Fruit fly (Drosophila melanogaster) whole organism, embryonic: ENCODE results near the gene CG31816.

Experiments
- B-H1 ChIP-seq: fragments of 200-800 bp; sonication (Bioruptor generic); IDR thresholded peaks from 3 replicates; pipeline ENCODE4 v1.3.6; 2022; ENCODE audit warnings: missing biosample characterization, missing genetic modification characterization
- BtbVII ChIP-seq: fragments of 200-800 bp; sonication (Bioruptor generic); optimal IDR thresholded peaks from 3 replicates; lab custom pipeline; 2017; ENCODE audit warnings: missing biosample characterization, mild to moderate bottlenecking, missing genetic modification characterization
- CG10209 ChIP-seq: fragments of 200-800 bp; sonication (Bioruptor generic); optimal IDR thresholded peaks from 3 replicates; lab custom pipeline; 2017; ENCODE audit warnings: missing biosample characterization, mild to moderate bottlenecking, missing genetic modification characterization, missing genetic modification reagents
- CG10366 ChIP-seq: fragments of 200-800 bp; sonication (Bioruptor generic); IDR thresholded peaks from 2 replicates; pipeline ENCODE4 v1.3.6; 2022; ENCODE audit warnings: missing biosample characterization, missing genetic modification characterization
- CG10654 ChIP-seq: fragments of 200-800 bp; sonication (Bioruptor generic); optimal IDR thresholded peaks from 2 replicates; lab custom pipeline; 2016; ENCODE audit warnings: missing biosample characterization, missing genetic modification characterization
- CG11093 ChIP-seq: fragments of 200-800 bp; sonication (Bioruptor generic); IDR thresholded peaks from 3 replicates; pipeline ENCODE4 v1.3.6; 2022; ENCODE audit warnings: missing biosample characterization, missing genetic modification characterization
- CG11456 ChIP-seq: fragments of 200-800 bp; sonication (Bioruptor generic); IDR thresholded peaks from 3 replicates; pipeline ENCODE4 v1.3.6; 2022; ENCODE audit warnings: missing biosample characterization, missing genetic modification characterization
- CG12299 ChIP-seq: fragments of 200-800 bp; sonication (Bioruptor generic); optimal IDR thresholded peaks from 2 replicates; lab custom pipeline; 2018; ENCODE audit warnings: missing biosample characterization, mild to moderate bottlenecking, missing genetic modification characterization
- CG12391 ChIP-seq: fragments of 200-800 bp; sonication (Bioruptor generic); optimal IDR thresholded peaks from 3 replicates; lab custom pipeline; 2018; ENCODE audit warnings: missing biosample characterization, mild to moderate bottlenecking, missing genetic modification characterization, moderate library complexity
- CG13296 ChIP-seq: fragments of 200-800 bp; sonication (Bioruptor generic); optimal IDR thresholded peaks from 3 replicates; lab custom pipeline; 2018; ENCODE audit warnings: missing biosample characterization, mild to moderate bottlenecking, missing genetic modification characterization
- CG14050 ChIP-seq: fragments of 200-800 bp; sonication (Bioruptor generic); IDR thresholded peaks from 3 replicates; pipeline ENCODE4 v1.3.6; 2022; ENCODE audit warnings: missing biosample characterization, missing genetic modification characterization
- CG14667 ChIP-seq: fragments of 200-800 bp; sonication (Bioruptor generic); IDR thresholded peaks from 2 replicates; pipeline ENCODE4 v1.3.6; 2022; ENCODE audit warnings: missing biosample characterization, missing genetic modification characterization
- CG14860 ChIP-seq: fragments of 200-800 bp; sonication (Bioruptor generic); IDR thresholded peaks from 3 replicates; pipeline ENCODE4 v1.3.6; 2022; ENCODE audit warnings: missing biosample characterization, missing genetic modification characterization; ENCODE audit not compliant: partially characterized antibody
- CG17385 ChIP-seq: fragments of 200-800 bp; sonication (Bioruptor generic); optimal IDR thresholded peaks from 3 replicates; lab custom pipeline; 2018; ENCODE audit warnings: missing biosample characterization, mild to moderate bottlenecking, missing genetic modification characterization
- CG18619 ChIP-seq: fragments of 200-800 bp; sonication (Bioruptor generic); optimal IDR thresholded peaks from 3 replicates; lab custom pipeline; 2017; ENCODE audit warnings: missing biosample characterization, mild to moderate bottlenecking, missing genetic modification characterization
- CG3281 ChIP-seq: fragments of 200-800 bp; sonication (Bioruptor generic); optimal IDR thresholded peaks from 3 replicates; lab custom pipeline; 2017; ENCODE audit warnings: missing biosample characterization, mild to moderate bottlenecking, missing genetic modification characterization
- CG33213 ChIP-seq: fragments of 200-800 bp; sonication (Bioruptor generic); optimal IDR thresholded peaks from 3 replicates; lab custom pipeline; 2016; ENCODE audit warnings: missing biosample characterization, missing genetic modification characterization
- CG3726 ChIP-seq: fragments of 200-800 bp; sonication (Bioruptor generic); IDR thresholded peaks from 3 replicates; pipeline ENCODE4, ENCODE4 v1.3.6; 2022; ENCODE audit warnings: missing biosample characterization, missing genetic modification characterization
- CG3847 ChIP-seq: fragments of 200-800 bp; sonication (Bioruptor generic); IDR thresholded peaks from 2 replicates; pipeline ENCODE4 v1.3.6; 2022; ENCODE audit warnings: missing biosample characterization, missing genetic modification characterization
- CG6175 ChIP-seq: fragments of 200-800 bp; sonication (Bioruptor generic); IDR thresholded peaks from 3 replicates; pipeline ENCODE4 v1.3.6; 2022; ENCODE audit warnings: missing biosample characterization, missing genetic modification characterization
- CG6689 ChIP-seq: fragments of 200-800 bp; sonication (Bioruptor generic); IDR thresholded peaks from 2 replicates; pipeline ENCODE4 v1.3.6; 2022; ENCODE audit warnings: missing biosample characterization, missing genetic modification characterization
- CG6813 ChIP-seq: fragments of 200-800 bp; sonication (Bioruptor generic); optimal IDR thresholded peaks from 2 replicates; lab custom pipeline; 2017; ENCODE audit warnings: missing biosample characterization, missing genetic modification characterization, mild to moderate bottlenecking, moderate library complexity, missing genetic modification reagents
- CG7745 ChIP-seq: fragments of 200-800 bp; sonication (Bioruptor generic); optimal IDR thresholded peaks from 2 replicates; lab custom pipeline; 2018; ENCODE audit warnings: missing biosample characterization, mild to moderate bottlenecking, missing genetic modification characterization, moderate library complexity
- CG7786 ChIP-seq: fragments of 200-800 bp; sonication (Bioruptor generic); optimal IDR thresholded peaks from 2 replicates; lab custom pipeline; 2016; ENCODE audit warnings: missing biosample characterization, missing genetic modification characterization
- CG9609 ChIP-seq: fragments of 200-800 bp; sonication (Bioruptor generic); optimal IDR thresholded peaks from 3 replicates; lab custom pipeline; 2016; ENCODE audit warnings: missing biosample characterization, missing genetic modification characterization
- Camta ChIP-seq: fragments of 200-800 bp; sonication (Bioruptor generic); optimal IDR thresholded peaks from 2 replicates; lab custom pipeline; 2016; ENCODE audit warnings: missing biosample characterization, missing genetic modification characterization
- Dek ChIP-seq: fragments of 200-800 bp; sonication (Bioruptor generic); optimal IDR thresholded peaks from 3 replicates; lab custom pipeline; 2019; ENCODE audit warnings: missing biosample characterization, mild to moderate bottlenecking, missing genetic modification characterization, moderate library complexity
- Dip3 ChIP-seq: fragments of 200-800 bp; sonication (Bioruptor generic); optimal IDR thresholded peaks from 3 replicates; lab custom pipeline; 2016; ENCODE audit warnings: missing biosample characterization, missing genetic modification characterization
- Ets65A ChIP-seq: fragments of 200-800 bp; sonication (Bioruptor generic); peaks from one replicate; lab custom pipeline; 2016; ENCODE audit warnings: missing biosample characterization, missing genetic modification characterization
- Fer3 ChIP-seq: fragments of 200-800 bp; sonication (Bioruptor generic); optimal IDR thresholded peaks from 2 replicates; lab custom pipeline; 2018; ENCODE audit warnings: missing biosample characterization, mild to moderate bottlenecking, missing genetic modification characterization, moderate library complexity
- HLH3B ChIP-seq: fragments of 200-800 bp; sonication (Bioruptor generic); IDR thresholded peaks from 2 replicates; pipeline ENCODE4 v1.3.6; 2022; ENCODE audit warnings: missing biosample characterization, missing genetic modification characterization
- HLH54F ChIP-seq: fragments of 200-800 bp; sonication (Bioruptor generic); optimal IDR thresholded peaks from 3 replicates; lab custom pipeline; 2016; ENCODE audit warnings: missing biosample characterization, missing genetic modification characterization
- HmgZ ChIP-seq: fragments of 200-800 bp; sonication (Bioruptor generic); optimal IDR thresholded peaks from 2 replicates; lab custom pipeline; 2018; ENCODE audit warnings: missing biosample characterization, mild to moderate bottlenecking, missing genetic modification characterization
- Hmr ChIP-seq: fragments of 200-800 bp; sonication (Bioruptor generic); optimal IDR thresholded peaks from 3 replicates; lab custom pipeline; 2017; ENCODE audit warnings: mild to moderate bottlenecking, missing biosample characterization, missing genetic modification reagents, missing genetic modification characterization
- Max ChIP-seq: fragments of 200-800 bp; sonication (Bioruptor generic); optimal IDR thresholded peaks from 2 replicates; lab custom pipeline; 2016; ENCODE audit warnings: missing biosample characterization, mild to moderate bottlenecking, missing genetic modification characterization
- Myb ChIP-seq: fragments of 200-800 bp; sonication (Bioruptor generic); optimal IDR thresholded peaks from 2 replicates; lab custom pipeline; 2016; ENCODE audit warnings: missing biosample characterization, missing genetic modification characterization
- NC2β ChIP-seq: fragments of 200-800 bp; sonication (Bioruptor generic); optimal IDR thresholded peaks from 2 replicates; lab custom pipeline; 2016; ENCODE audit warnings: missing biosample characterization, missing genetic modification characterization
- Rfx ChIP-seq: fragments of 200-800 bp; sonication (Bioruptor generic); IDR thresholded peaks from 2 replicates; pipeline ENCODE4 v1.3.6; 2022; ENCODE audit warnings: missing biosample characterization, missing genetic modification characterization
- Six4 ChIP-seq: fragments of 200-800 bp; sonication (Bioruptor generic); optimal IDR thresholded peaks from 2 replicates; lab custom pipeline; 2016; ENCODE audit warnings: missing biosample characterization, missing genetic modification characterization
- Spps ChIP-seq: fragments of 200-800 bp; sonication (Bioruptor generic); optimal IDR thresholded peaks from 2 replicates; lab custom pipeline; 2018; ENCODE audit warnings: missing biosample characterization, mild to moderate bottlenecking, missing genetic modification characterization
- ab ChIP-seq: fragments of 200-800 bp; sonication (Bioruptor generic); optimal IDR thresholded peaks from 2 replicates; lab custom pipeline; 2016; ENCODE audit warnings: missing biosample characterization, missing genetic modification characterization
- ap ChIP-seq: fragments of 200-800 bp; sonication (Bioruptor generic); IDR thresholded peaks from 2 replicates; pipeline ENCODE4 v1.3.6; 2022; ENCODE audit warnings: missing biosample characterization, missing genetic modification characterization
- cg ChIP-seq: fragments of 200-800 bp; sonication (Bioruptor generic); optimal IDR thresholded peaks from 3 replicates; lab custom pipeline; 2019; ENCODE audit warnings: missing biosample characterization, mild to moderate bottlenecking, missing genetic modification characterization, moderate library complexity
- dimm ChIP-seq: fragments of 200-800 bp; sonication (Bioruptor generic); IDR thresholded peaks from 2 replicates; pipeline ENCODE4 v1.3.6; 2022; ENCODE audit warnings: missing biosample characterization, missing genetic modification characterization
- gem ChIP-seq: fragments of 200-800 bp; sonication (Bioruptor generic); optimal IDR thresholded peaks from 2 replicates; lab custom pipeline; 2019; ENCODE audit warnings: missing biosample characterization, mild to moderate bottlenecking, missing genetic modification characterization, moderate library complexity
- nmo ChIP-seq: fragments of 200-800 bp; sonication (Bioruptor generic); optimal IDR thresholded peaks from 2 replicates; lab custom pipeline; 2018; ENCODE audit warnings: missing biosample characterization, mild to moderate bottlenecking, missing genetic modification characterization, moderate library complexity
- ro ChIP-seq: fragments of 200-800 bp; sonication (Bioruptor generic); IDR thresholded peaks from 2 replicates; pipeline ENCODE4 v1.3.6; 2022; ENCODE audit warnings: missing biosample characterization, missing genetic modification characterization
- salm ChIP-seq: fragments of 200-800 bp; sonication (Bioruptor generic); optimal IDR thresholded peaks from 2 replicates; lab custom pipeline; 2018; ENCODE audit warnings: missing biosample characterization, mild to moderate bottlenecking, missing genetic modification characterization
- tio ChIP-seq: fragments of 200-800 bp; sonication (Bioruptor generic); optimal IDR thresholded peaks from 2 replicates; lab custom pipeline; 2017; ENCODE audit warnings: missing biosample characterization, missing genetic modification characterization, inconsistent platforms

The CG31816 gene

dm6 chr2L:16521345-16522285 is 20.7 kb upstream of the CG31816 start (continued):
- TF ChIP-seq Camta (GFP tag; lab: Kevin White, UChicago) = peak; percentile 80
- peak; percentile 41 for TF ChIP-seq CG10366 (GFP tag; lab: Robert Waterston, UW)
- TF ChIP-seq Spps (tag; lab: Kevin White, UChicago) = peak; percentile 85
- TF ChIP-seq gem (tag; lab: Kevin White, UChicago) = peak; percentile 81
- peak; percentile 66 for TF ChIP-seq CG33213 (GFP tag; lab: Kevin White, UChicago)
- peak; percentile 54 for TF ChIP-seq CG3847 (GFP tag; lab: Robert Waterston, UW)
- no peak for TF ChIP-seq CG11456 (GFP tag; lab: Robert Waterston, UW)
- TF ChIP-seq Hmr (GFP tag; lab: Kevin White, UChicago) = peak; percentile 91
- peak; percentile 84 for TF ChIP-seq CG13296 (GFP tag; lab: Kevin White, UChicago)
- TF ChIP-seq HLH3B (GFP tag; lab: Robert Waterston, UW) = peak; percentile 71
- no peak for TF ChIP-seq Dek
- TF ChIP-seq CG18619 (GFP tag; lab: Kevin White, UChicago) = peak; percentile 86
- TF ChIP-seq CG11093 (GFP tag; lab: Robert Waterston, UW) = no peak; the same call in 2 of the 3 replicates
- TF ChIP-seq ro (GFP tag; lab: Robert Waterston, UW) = no peak
- peak; percentile 66 for TF ChIP-seq CG12391 (tag; lab: Kevin White, UChicago)
- TF ChIP-seq dimm (GFP tag; lab: Robert Waterston, UW) = no peak
- peak; percentile 86 for TF ChIP-seq CG12299 (tag; lab: Kevin White, UChicago)
- peak; percentile 97 for TF ChIP-seq cg
- TF ChIP-seq CG14860 (GFP tag; lab: Robert Waterston, UW) = no peak
- peak; percentile 70 for TF ChIP-seq Six4 (GFP tag; lab: Kevin White, UChicago)
- TF ChIP-seq Rfx (GFP tag; lab: Robert Waterston, UW) = peak; percentile 58; the same call in 1 of the 2 replicates
- TF ChIP-seq CG6175 (GFP tag; lab: Robert Waterston, UW) = 0 out of 3 replicates have a peak, but pooled peaks have one; percentile 31
- peak; percentile 62 for TF ChIP-seq CG7786 (GFP tag; lab: Kevin White, UChicago)
- TF ChIP-seq CG14050 (GFP tag; lab: Robert Waterston, UW) = peak; percentile 31; the same call in 1 of the 3 replicates
- no peak for TF ChIP-seq ap (GFP tag; lab: Robert Waterston, UW)
- TF ChIP-seq Max (GFP tag; lab: Kevin White, UChicago) = peak; percentile 40
- TF ChIP-seq B-H1 (GFP tag; lab: Robert Waterston, UW) = peak; percentile 44; the same call in 1 of the 3 replicates
- TF ChIP-seq CG7745 = peak; percentile 93
- peak; percentile 84 for TF ChIP-seq NC2β (GFP tag; lab: Kevin White, UChicago)
- peak; percentile 96 for TF ChIP-seq salm
- peak; percentile 49; the same call in 1 of the 3 replicates for TF ChIP-seq CG3726 (GFP tag; lab: Robert Waterston, UW)
- TF ChIP-seq ab (GFP tag; lab: Kevin White, UChicago) = peak; percentile 37
- peak; percentile 34 for TF ChIP-seq nmo (GFP tag; lab: Kevin White, UChicago)
- peak; percentile 92 for TF ChIP-seq HmgZ
- TF ChIP-seq CG10209 (GFP tag; lab: Kevin White, UChicago) = peak; percentile 93
- TF ChIP-seq Myb (GFP tag; lab: Kevin White, UChicago) = peak; percentile 49
- TF ChIP-seq CG17385 = peak; percentile 77
- peak; percentile 41 for TF ChIP-seq Ets65A (GFP tag; lab: Kevin White, UChicago)
- TF ChIP-seq tio (GFP tag; lab: Kevin White, UChicago) = peak; percentile 33
- peak; percentile 68 for TF ChIP-seq CG9609 (GFP tag; lab: Kevin White, UChicago)
- TF ChIP-seq Fer3 (tag; lab: Kevin White, UChicago) = peak; percentile 66
- peak; percentile 92 for TF ChIP-seq BtbVII (GFP tag; lab: Kevin White, UChicago)
- TF ChIP-seq Dip3 (GFP tag; lab: Kevin White, UChicago) = peak; percentile 6
- peak; percentile 56 for TF ChIP-seq CG10654 (GFP tag; lab: Kevin White, UChicago)
- no peak for TF ChIP-seq CG14667 (GFP tag; lab: Robert Waterston, UW)
- peak; percentile 78 for TF ChIP-seq CG3281
- no peak for TF ChIP-seq HLH54F (GFP tag; lab: Kevin White, UChicago)
- peak; percentile 63 for TF ChIP-seq CG6689 (GFP tag; lab: Robert Waterston, UW)
- TF ChIP-seq CG6813 = peak; percentile 95
